Worm (Caenorhabditis elegans) whole organism, L4/young adult: Measurements from ENCODE around the gene asns-2.

Experiments
- W03F9.2 ChIP-seq: fragments of 150-350 bp; optimal IDR thresholded peaks from 2 replicates; lab custom pipeline; 2014; ENCODE audit warnings: missing biosample characterization, missing genetic modification characterization
- dao-5 ChIP-seq: sonication (generic microtip); optimal IDR thresholded peaks from 2 replicates; lab custom pipeline; 2016; ENCODE audit warnings: missing genotype, missing genetic modification characterization, moderate library complexity, missing compliant biosample characterization
- him-1 ChIP-seq: sonication (generic microtip); optimal IDR thresholded peaks from 2 replicates; lab custom pipeline; 2016; ENCODE audit warnings: missing genotype, missing genetic modification reagents, missing genetic modification characterization, missing compliant biosample characterization

asns-2 gene

DNA sequence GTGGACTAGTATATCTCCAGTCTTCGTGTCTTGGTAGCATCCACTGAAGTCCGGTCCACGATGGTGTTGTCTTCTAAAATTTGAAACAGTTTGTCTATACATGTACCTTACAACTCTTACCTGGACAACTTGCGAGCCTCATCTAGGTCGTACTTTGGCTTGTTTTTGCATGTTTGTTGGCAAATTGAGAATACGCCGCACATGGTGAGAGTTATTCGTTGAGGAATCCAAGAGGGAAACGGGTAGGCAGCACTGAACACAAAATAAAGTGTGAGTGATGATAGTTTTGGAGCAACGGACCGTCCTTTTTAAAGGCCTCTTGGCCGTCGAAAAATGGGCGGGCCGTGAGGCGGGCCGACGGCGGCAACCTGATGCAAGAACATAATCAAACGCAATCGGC is at the start of gene asns-2:
Gene asns-2 (minus strand): TSS at position 282 of the 400 bp plus-strand sequence.
- TF ChIP-seq dao-5 (no peak), him-1 (tag; lab: Kevin White, UChicago) (no peak), W03F9.2 (tag; lab: Kevin White, UChicago) (no peak)

DNA sequence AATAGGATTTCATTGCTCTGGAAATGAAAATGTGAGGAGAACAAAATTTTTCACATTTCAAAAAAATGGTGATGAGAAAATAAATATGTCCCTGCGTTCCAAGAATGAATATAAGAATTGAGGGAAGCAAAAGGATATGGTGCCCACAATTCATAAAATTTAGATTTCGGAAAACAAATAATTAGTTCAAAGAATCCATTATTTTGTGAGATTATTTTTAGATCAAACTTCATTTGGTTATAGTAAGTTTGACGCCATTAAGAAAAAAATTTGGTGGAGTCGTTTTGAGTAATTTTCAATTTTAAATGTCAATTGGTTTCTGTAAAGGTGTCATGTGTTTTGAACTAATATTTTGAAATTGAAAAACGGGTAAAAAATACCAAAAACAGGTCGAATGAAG is 49.6 kb upstream of the asns-2 start:
- TF ChIP-seq W03F9.2 (tag; lab: Kevin White, UChicago) (no peak), dao-5 (no peak), him-1 (tag; lab: Kevin White, UChicago) (no peak)

DNA sequence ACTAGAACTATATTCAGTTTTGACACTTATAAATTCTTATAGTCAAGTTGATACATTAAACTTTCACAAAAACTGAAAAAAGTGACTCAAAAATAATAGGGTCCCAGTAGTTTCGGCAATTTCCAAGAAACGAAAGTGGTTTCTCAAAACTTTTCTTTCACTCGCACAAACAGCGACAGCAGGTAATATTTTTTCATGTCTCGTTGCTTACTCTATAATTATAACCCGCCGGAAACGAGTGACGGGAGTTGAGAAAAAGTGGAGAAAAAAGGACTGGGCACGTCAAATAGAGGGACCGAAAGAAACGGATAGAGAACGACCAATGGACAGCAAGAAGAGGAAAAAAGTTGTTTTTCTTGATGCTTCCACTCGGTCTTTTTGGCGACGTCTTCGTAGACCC is 49.2 kb upstream of the asns-2 start:
- TF ChIP-seq dao-5 (no peak), W03F9.2 (tag; lab: Kevin White, UChicago) (no peak), him-1 (tag; lab: Kevin White, UChicago) (no peak)

DNA sequence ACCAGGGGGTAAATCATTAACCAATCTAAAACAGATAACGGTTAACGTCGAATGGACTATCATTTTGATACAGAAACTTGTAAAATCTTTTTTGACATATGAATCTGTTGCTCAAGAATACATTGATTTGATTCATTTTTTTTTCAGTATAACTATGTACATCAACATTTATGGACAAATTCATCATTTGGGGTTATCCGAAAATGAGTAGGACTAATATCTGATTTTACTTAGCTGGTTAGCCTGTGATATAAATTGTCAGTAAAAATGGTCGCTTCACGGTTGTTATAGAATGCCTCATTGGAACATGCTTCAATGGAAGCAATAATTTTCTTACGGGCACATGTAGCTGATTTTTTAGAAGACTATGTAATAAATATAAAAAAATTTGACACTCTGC is 46.9 kb upstream of the asns-2 start:
- TF ChIP-seq W03F9.2 (tag; lab: Kevin White, UChicago), result no peak
- no peak for TF ChIP-seq him-1 (tag; lab: Kevin White, UChicago)
- TF ChIP-seq dao-5, result no peak

DNA sequence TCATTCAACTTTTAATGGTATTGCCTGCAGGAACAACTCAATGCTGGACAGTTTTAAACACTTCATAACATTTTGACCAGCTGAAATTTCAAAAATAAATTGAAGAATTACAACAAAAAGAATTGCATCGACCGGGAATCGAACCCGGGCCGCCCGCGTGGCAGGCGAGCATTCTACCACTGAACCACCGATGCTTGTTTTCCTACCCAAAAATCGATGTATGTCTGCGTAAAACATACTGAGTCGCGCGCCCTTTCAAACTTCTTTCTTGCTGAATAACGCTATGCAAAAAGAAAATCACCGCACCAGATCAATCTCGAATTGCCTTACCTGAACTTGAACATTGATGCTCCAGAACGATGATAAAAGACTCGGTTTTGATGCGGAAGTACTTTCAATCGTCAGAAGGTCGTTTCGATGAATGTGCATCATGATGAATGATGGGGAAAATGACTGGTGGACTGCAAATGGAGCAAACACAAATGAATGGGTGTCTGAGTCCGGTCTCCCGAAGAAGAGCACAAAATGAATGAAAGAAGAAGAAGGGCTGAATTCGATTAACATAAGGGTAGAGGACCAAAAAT is 46.0 kb upstream of the asns-2 start, which contains the start of gene R04E5.7:
Gene R04E5.7 (minus strand): TSS at position 564 of the 584 bp plus-strand sequence.
- TF ChIP-seq W03F9.2 (tag; lab: Kevin White, UChicago), result no peak
- TF ChIP-seq dao-5, result no peak
- TF ChIP-seq him-1 (tag; lab: Kevin White, UChicago), result no peak

DNA sequence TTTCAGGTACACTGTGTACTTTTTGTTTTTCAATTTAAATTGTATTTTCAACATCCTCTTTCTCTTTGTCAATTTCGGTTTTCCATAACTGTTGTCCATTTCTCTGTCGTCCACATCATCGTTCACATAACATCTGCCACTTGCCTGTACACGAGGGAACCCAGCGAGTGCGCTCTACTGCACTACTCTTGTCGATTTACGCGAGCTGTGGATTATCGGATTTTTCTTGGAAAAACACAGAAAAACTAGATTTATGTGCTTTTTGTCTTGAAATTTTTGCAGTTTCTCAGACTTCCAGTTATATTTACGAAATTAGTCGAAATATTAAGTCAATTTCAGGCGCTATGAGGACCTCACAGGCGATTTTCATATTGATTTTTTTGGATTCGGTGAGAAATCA is 41.1 kb upstream of the asns-2 start, which contains the start of gene chup-1:
Gene chup-1 (plus strand): TSS at position 340 of the 400 bp plus-strand sequence.
- TF ChIP-seq him-1 (tag; lab: Kevin White, UChicago) (no peak), dao-5 (no peak), W03F9.2 (tag; lab: Kevin White, UChicago) (no peak)

DNA sequence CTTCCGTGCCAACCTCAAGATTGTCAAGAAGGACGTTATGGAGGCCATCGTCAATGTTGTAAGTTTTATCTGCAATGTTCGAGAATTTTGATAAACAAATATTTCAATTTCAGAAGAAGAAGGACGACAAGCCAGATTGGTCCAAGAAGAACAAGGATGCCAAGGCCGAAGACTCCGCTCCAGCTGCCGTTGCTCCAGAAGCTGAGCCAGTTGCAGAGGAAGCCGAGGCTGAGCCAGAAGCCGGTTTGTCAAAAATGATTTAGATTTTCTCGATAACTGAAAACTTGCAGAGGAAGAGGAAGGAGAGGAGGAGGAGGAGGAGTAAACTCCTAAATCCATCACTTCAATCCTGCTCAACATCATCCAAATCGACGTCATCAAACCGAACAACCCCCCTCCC is 39.4 kb upstream of the asns-2 start:
- no peak for TF ChIP-seq him-1 (tag; lab: Kevin White, UChicago)
- TF ChIP-seq W03F9.2 (tag; lab: Kevin White, UChicago), result no peak
- TF ChIP-seq dao-5, result no peak

DNA sequence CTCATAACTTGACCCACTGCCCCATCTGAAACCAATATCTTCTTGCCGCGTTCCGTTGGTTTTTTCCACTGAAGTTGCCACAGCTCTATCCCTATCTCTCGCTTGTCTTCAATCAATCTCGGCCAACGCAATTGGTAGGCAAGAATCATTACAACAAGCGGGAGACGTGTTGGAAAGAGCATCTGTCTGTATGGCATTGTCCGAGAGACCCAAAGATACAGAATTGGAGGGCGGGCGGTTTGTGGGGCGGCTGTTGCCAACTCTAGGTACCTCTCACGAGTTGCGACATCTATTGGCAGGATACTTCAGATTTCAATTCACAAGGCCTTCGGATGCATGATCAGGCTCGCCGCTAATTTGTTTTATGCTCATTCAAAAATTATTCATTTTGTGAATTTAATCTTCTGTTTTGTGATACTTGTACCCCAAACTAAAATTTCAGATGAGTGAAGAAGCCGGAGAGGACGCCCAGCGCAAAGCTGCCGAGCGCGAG is 38.3 kb upstream of the asns-2 start, which contains the start of gene unc-27:
Gene unc-27 (plus strand): TSS at position 443 of the 493 bp plus-strand sequence.
- TF ChIP-seq dao-5 (no peak), W03F9.2 (tag; lab: Kevin White, UChicago) (no peak), him-1 (tag; lab: Kevin White, UChicago) (no peak)

DNA sequence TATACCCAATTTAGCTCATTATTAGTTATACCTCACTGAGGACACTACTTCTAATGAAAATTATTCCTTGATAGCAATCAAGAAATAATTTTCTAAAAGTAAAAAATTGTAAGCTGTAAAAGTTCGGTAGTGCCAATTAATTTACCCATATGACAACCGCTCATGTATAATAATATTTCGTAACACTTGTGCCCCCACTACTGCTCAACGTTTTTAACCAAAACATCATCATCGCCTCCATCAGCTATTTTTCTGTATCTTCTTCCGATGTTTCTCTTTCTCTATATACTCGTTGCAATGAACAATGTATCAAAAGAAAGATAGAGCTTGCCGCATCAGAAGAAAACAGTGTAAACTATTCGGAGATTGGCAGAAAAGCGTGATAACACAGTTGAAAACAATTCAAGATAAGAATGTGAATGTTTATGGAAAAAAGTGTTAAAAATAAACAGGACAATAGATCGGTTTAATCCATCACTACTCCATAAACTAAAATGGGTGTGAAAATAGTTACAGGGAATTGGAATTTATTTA is 37.0 kb upstream of the asns-2 start:
- no peak for TF ChIP-seq dao-5
- no peak for TF ChIP-seq W03F9.2 (tag; lab: Kevin White, UChicago)
- no peak for TF ChIP-seq him-1 (tag; lab: Kevin White, UChicago)

DNA sequence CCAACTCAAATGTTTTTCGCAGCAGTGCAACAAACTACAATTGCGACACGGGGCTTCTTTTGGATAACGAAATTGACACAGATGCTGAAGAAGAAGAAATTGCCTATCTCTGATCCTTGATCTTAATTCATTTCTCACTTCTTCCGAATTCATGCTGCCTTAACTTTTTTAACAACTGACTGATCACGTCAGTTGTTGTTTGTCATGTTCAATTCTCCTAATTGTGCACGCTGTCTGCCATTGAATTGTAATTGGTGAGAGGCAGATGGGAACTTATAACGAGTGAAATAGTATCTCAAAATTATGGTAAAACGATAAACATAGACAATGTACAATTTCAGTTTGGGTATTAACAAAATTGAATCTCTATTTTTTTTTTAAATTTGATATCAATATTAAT is 35.9 kb upstream of the asns-2 start:
- TF ChIP-seq W03F9.2 (tag; lab: Kevin White, UChicago), result no peak
- TF ChIP-seq him-1 (tag; lab: Kevin White, UChicago), result no peak
- TF ChIP-seq dao-5, result no peak

DNA sequence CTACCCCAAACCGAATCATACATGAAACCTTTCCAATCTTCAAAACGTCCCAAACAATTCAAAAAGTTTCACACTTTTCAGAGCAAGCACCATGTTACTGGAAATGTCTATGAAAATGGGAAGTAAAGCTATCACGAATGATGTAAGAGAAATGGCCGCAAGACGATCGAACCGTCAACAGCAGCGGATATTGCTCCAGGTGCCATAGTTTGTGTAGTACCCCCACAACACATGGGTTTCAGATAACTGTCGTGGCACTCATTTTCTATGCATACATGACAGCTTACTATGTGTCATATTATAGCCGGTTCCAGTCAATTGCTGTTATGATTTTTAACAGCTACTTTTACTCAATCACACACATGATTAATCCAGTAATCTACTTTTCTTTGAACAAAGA is 33.5 kb upstream of the asns-2 start, which contains the start of gene ZK721.3:
Gene ZK721.3 (plus strand): TSS at position 301 of the 400 bp plus-strand sequence.
- TF ChIP-seq dao-5 (no peak), him-1 (tag; lab: Kevin White, UChicago) (no peak), W03F9.2 (tag; lab: Kevin White, UChicago) (no peak)

DNA sequence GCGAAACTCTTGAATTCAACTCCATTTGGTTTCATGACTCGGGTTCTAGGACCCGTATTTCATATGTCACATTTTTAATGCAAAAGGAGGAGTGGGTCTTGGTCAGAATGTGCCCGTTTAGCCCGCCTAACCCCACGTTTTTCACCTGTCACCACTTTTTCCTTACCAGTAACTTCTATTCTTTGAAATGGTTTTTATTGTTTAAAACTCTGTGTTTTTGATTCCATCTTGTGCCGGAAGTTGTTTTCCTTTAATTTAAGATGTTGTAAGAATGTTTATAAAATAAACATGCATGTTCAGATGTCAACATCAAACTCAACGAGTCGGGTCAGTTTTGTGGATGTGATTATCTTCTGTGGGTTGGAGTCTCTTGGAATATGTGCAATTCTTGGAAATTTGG is 27.8 kb upstream of the asns-2 start, which contains the start of gene ZK721.4:
Gene ZK721.4 (plus strand): TSS at position 301 of the 400 bp plus-strand sequence.
- no peak for TF ChIP-seq dao-5
- no peak for TF ChIP-seq W03F9.2 (tag; lab: Kevin White, UChicago)
- no peak for TF ChIP-seq him-1 (tag; lab: Kevin White, UChicago)

DNA sequence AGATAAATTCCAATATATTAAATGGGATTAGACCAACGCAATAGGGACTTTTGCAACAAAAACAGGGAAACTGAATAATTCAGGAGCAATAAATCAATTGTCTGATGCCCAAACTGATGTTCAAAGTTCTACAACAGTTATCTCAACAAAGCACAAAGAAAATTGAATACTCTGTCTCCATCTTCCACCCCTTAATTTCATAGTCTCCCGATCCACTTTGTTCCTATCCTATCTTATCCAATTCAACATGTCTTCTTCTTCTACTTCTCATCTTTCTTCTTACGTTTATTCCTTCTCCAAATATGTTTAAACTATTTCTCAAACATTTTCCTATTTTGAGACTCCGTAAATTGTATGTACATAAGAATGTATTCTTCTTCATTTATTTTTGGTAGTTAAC is 19.6 kb upstream of the asns-2 start:
- TF ChIP-seq him-1 (tag; lab: Kevin White, UChicago) (no peak), dao-5 (no peak), W03F9.2 (tag; lab: Kevin White, UChicago) (no peak)

DNA sequence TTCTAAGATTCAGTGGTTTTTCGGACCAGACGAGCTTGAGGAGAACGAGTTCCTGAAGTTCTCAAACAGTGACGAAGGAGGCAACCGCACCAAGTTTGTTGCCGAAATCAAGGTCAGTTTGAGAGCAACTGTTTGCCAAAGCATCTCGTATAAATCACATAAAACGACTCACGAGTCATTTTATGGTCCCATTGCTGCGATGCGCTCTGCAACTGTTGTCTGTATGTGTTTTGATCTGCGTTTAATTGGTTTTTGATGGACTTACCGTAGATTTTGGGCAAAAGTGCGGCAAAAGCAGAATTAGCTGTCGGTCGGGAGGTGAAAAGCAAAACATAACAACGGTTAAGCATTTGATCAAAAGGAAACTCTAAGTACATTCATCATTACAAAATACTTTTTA is 13.3 kb upstream of the asns-2 start:
- TF ChIP-seq him-1 (tag; lab: Kevin White, UChicago) (no peak), W03F9.2 (tag; lab: Kevin White, UChicago) (no peak), dao-5 (no peak)
